Worm (Caenorhabditis elegans) whole organism, L1 larva: ENCODE data around the gene chup-1.

ENCODE experiments used
- egl-27 ChIP-seq, 2 experiments: fragments of 150-350 bp in 1 of 2; sonication (generic microtip); optimal IDR thresholded peaks; 3 replicates each; lab custom pipeline; 2017 to 2018; ENCODE audit warnings: missing biosample characterization in 2 of 2, missing genetic modification characterization in 2 of 2, missing genetic modification reagents in 2 of 2
- fkh-10 ChIP-seq: sonication (generic microtip); optimal IDR thresholded peaks from 2 replicates; lab custom pipeline; 2017; ENCODE audit warnings: missing biosample characterization, missing genetic modification reagents, missing genetic modification characterization
- unc-62 ChIP-seq: fragments of 150-350 bp; optimal IDR thresholded peaks from 2 replicates; lab custom pipeline; 2014; ENCODE audit warnings: missing biosample characterization, missing genetic modification reagents, missing genetic modification characterization

ce11 chrX:8800355-8800754, 8.4 kb downstream of the chup-1 start:
- TF ChIP-seq unc-62 (GFP tag; lab: Kevin White, UChicago) (no peak), egl-27 (tag; optimal IDR thresholded peaks at IDR 0.05; lab: Kevin White, UChicago) (no peak), fkh-10 (GFP tag; lab: Kevin White, UChicago) (no peak)
